Worm (Caenorhabditis elegans) whole organism, L4/young adult: Measurements from ENCODE around the gene hpr-9.

ENCODE experiments used
- dao-5 ChIP-seq: sonication (generic microtip); optimal IDR thresholded peaks from 2 replicates; lab custom pipeline; 2016; ENCODE audit warnings: missing genotype, missing genetic modification characterization, moderate library complexity, missing compliant biosample characterization
- him-1 ChIP-seq: sonication (generic microtip); optimal IDR thresholded peaks from 2 replicates; lab custom pipeline; 2016; ENCODE audit warnings: missing genotype, missing genetic modification reagents, missing genetic modification characterization, missing compliant biosample characterization

DNA sequence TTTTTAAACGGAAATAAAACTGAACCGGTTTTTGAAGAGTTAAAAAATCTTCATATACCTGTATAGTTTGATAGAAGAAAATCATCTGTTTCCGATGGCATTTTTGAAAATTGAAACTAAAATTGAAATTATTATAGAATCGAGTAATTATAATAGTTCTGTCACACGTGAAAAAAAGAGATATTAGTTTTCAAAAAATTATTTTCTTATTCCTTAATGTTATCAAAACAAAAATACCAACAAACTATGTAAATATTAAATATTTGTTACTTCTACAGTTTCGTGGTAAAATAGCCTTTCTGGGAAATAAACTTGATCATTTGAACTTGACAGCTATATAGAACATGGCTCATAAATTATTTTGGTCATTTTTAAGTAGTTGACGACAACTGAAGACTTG is 7.7 kb downstream of the hpr-9 start, which contains the start of gene swt-4:
- TF ChIP-seq dao-5 (no peak), him-1 (tag; lab: Kevin White, UChicago) (no peak)
